Worm (Caenorhabditis elegans): ENCODE measurements around the gene srsx-38.
"Not testable (repeated sequence)": the region's sequence is repeated elsewhere in the genome, so short reads cannot be mapped to it uniquely, and the experiment has no call there.

The srsx-38 gene

ce11 chrV:15807420-15807819 is at the start of gene srsx-38:
Gene srsx-38, minus strand, starts transcription at chrV:15807520.
- TF ChIP-seq Y116A8C.19 (tag; optimal IDR thresholded peaks at IDR 0.05; ENCODE audit: borderline replicate concordance); vab-15 (tag; optimal IDR thresholded peaks at IDR 0.05); lsy-2 (tag; optimal IDR thresholded peaks at IDR 0.05): not testable (repeated sequence)

DNA sequence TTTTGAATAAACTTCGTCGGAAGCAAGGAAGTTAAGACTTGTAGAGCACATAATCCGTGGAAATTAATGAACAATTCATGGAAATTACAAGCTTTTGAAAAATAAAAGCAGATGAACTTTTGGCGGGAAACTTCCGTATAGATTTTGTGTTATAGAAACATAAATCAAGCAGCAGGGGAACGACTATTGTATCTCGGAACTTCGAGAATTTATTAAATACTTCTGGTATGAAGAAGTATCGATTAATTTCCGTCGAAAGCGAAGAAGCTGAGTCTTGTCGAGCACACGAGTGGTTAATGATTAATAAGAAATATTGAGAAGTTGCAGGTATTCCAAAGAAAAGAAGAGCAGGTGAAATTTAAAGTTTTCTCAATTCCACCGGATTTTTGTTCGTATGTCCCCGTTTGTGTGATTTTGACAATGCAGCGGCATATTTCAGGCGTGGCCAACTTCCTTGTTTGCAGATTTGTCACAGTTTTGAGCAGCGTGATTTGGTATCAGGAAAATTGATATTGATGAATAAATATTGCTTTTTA is 43.0 kb upstream of the srsx-38 start, which contains the start of gene srh-147:
Gene srh-147 (minus strand): TSS at position 51 of the 536 bp plus-strand sequence.
- peak; percentile 92 for TF ChIP-seq hlh-4 (tag; optimal IDR thresholded peaks at IDR 0.05)

- peak; percentile 50 for TF ChIP-seq hlh-4 (tag; optimal IDR thresholded peaks at IDR 0.05)
- no peak for TF ChIP-seq ama-1 (optimal IDR thresholded peaks at IDR 0.05)
These were observed 33.8 kb upstream of the srsx-38 start, which contains the start of gene srh-149 for ce11 chrV:15841095-15841494. Gene srh-149, minus strand, starts transcription at chrV:15841195.

DNA sequence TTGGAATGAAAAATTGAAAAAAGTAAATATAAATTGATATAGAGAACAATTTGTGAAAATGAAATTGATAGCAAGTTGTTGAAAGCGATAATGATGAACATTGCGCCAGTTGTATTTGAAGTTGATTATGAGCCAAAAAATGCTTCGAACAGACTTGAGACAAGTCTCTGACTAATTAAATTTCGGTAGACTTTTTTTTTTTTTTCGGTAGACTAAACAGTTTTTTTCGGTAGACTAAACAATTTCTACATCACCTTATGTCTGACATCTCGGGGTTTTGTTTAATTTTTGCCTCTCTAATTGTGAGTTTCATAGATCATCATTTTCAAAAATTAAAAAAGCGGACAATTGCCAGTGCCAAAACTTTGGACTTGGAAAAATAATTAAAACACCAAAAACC is 26.3 kb upstream of the srsx-38 start, which contains the start of gene srbc-54:
Gene srbc-54 (minus strand): TSS at position 101 of the 400 bp plus-strand sequence.
- TF ChIP-seq lin-39 (tag; optimal IDR thresholded peaks at IDR 0.05) (no peak), vab-15 (tag; optimal IDR thresholded peaks at IDR 0.05) (no peak), pag-3 (tag; optimal IDR thresholded peaks at IDR 0.05; ENCODE audit: borderline replicate concordance, insufficient read depth) (no peak), blmp-1 (tag; optimal IDR thresholded peaks at IDR 0.05) (no peak), nhr-237 (tag; optimal IDR thresholded peaks at IDR 0.05) (no peak), egl-27 (tag; optimal IDR thresholded peaks at IDR 0.05) (no peak), sox-4 (tag; optimal IDR thresholded peaks at IDR 0.05) (no peak), nhr-90 (tag; optimal IDR thresholded peaks at IDR 0.05; ENCODE audit: poor library complexity) (no peak), pax-3 (tag; optimal IDR thresholded peaks at IDR 0.05) (no peak), ceh-82 (tag; optimal IDR thresholded peaks at IDR 0.05) (no peak), Y116A8C.19 (tag; optimal IDR thresholded peaks at IDR 0.05; ENCODE audit: borderline replicate concordance) (no peak), C16A3.4 (tag; optimal IDR thresholded peaks at IDR 0.05) (no peak), jun-1 (tag; optimal IDR thresholded peaks at IDR 0.05) (no peak), ces-1 (GFP tag; optimal IDR thresholded peaks at IDR 0.05) (no peak)

DNA sequence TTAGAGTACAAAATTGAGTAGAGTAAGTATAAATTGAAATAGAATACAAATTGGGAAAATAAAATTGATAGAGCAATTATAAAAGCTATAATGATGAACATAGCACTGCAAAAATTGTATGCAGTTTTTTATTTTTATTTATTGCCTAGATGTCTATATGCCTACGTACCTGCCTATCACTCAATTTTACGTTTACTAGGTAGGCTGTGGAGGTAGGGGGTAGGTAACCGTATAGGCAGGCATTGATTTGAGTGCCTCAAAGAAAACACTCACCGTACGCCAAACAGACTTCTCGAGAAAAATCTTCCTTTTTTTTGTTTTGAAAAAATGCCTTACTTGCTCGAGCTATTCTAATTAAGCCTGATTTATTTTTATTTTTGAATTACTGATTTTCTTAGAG is 24.3 kb upstream of the srsx-38 start, which contains the start of gene srbc-56:
Gene srbc-56 (minus strand): TSS at position 101 of the 400 bp plus-strand sequence.
- TF ChIP-seq fos-1 (tag; optimal IDR thresholded peaks at IDR 0.05) (no peak), C16A3.4 (tag; optimal IDR thresholded peaks at IDR 0.05) (no peak), pax-3 (tag; optimal IDR thresholded peaks at IDR 0.05) (no peak), ztf-4 (tag; optimal IDR thresholded peaks at IDR 0.05) (no peak), zip-4 (GFP tag; optimal IDR thresholded peaks at IDR 0.05) (no peak), ceh-88 (GFP tag; IDR thresholded peaks at IDR 0.05) (no peak), pqm-1 (tag; optimal IDR thresholded peaks at IDR 0.05) (no peak), ceh-82 (tag; optimal IDR thresholded peaks at IDR 0.05) (no peak), lsy-2 (tag; optimal IDR thresholded peaks at IDR 0.05) (no peak), sup-37 (GFP tag; optimal IDR thresholded peaks at IDR 0.05) (no peak), fkh-4 (tag; optimal IDR thresholded peaks at IDR 0.05; ENCODE audit: borderline replicate concordance) (no peak), snu-23 (GFP tag; optimal IDR thresholded peaks at IDR 0.05) (no peak), egl-27 (tag; optimal IDR thresholded peaks at IDR 0.05) (no peak), C04F5.9 (tag; optimal IDR thresholded peaks at IDR 0.05) (no peak)

DNA sequence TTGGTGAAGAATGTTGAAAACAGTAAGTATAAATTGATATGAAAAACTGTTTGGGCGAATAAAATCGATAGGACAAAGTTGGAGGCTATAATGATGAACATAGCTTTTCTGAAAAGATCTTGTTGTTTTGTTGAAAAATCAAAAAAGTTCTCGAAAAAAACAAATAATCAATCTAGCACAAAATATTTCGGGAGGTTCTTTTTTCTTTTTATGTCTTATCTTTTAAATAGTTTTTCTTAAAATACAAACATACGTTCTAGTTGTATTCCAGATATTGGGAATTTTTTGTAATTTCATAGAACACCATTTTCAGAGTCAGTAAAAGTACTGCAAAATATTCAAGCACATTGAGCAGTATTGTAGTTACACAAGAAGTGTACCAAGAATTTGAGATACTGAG is 22.6 kb upstream of the srsx-38 start, which contains the start of gene srbc-55:
Gene srbc-55 (minus strand): TSS at position 101 of the 400 bp plus-strand sequence.
- TF ChIP-seq mep-1 (tag; optimal IDR thresholded peaks at IDR 0.05) = no peak
- no peak for TF ChIP-seq egl-13 (tag; optimal IDR thresholded peaks at IDR 0.05)
- TF ChIP-seq swsn-7 (tag; optimal IDR thresholded peaks at IDR 0.05) = no peak
- TF ChIP-seq fkh-8 (tag; optimal IDR thresholded peaks at IDR 0.05) = no peak
- TF ChIP-seq ceh-82 (tag; optimal IDR thresholded peaks at IDR 0.05) = no peak
- TF ChIP-seq irx-1 (tag; optimal IDR thresholded peaks at IDR 0.05) = no peak
- no peak for TF ChIP-seq pax-3 (tag; optimal IDR thresholded peaks at IDR 0.05)
- no peak for TF ChIP-seq jun-1 (tag; optimal IDR thresholded peaks at IDR 0.05)
- TF ChIP-seq efl-1 (optimal IDR thresholded peaks at IDR 0.05) = no peak
- no peak for TF ChIP-seq efl-1 (GFP tag; optimal IDR thresholded peaks at IDR 0.05 in 1 of 2)
- no peak for TF ChIP-seq snu-23 (GFP tag; optimal IDR thresholded peaks at IDR 0.05)
- no peak for TF ChIP-seq unc-98 (GFP tag; IDR thresholded peaks at IDR 0.05)
- TF ChIP-seq ztf-4 (tag; optimal IDR thresholded peaks at IDR 0.05) = no peak
